Fruit fly (Drosophila melanogaster) whole organism, embryonic: ENCODE measurements around the gene SclB.

ENCODE experiments used
- Blimp-1 ChIP-seq: fragments of 200-800 bp; sonication (Bioruptor generic); optimal IDR thresholded peaks from 3 replicates; lab custom pipeline; 2018; ENCODE audit warnings: missing biosample characterization, missing genetic modification characterization, mild to moderate bottlenecking, moderate library complexity, missing genetic modification reagents
- CG1024 ChIP-seq: fragments of 200-800 bp; sonication (Bioruptor generic); IDR thresholded peaks from 2 replicates; pipeline ENCODE4 v1.3.6; 2022; ENCODE audit warnings: missing biosample characterization, missing genetic modification characterization
- CG12219 ChIP-seq: fragments of 200-800 bp; sonication (Bioruptor generic); optimal IDR thresholded peaks from 3 replicates; lab custom pipeline; 2018; ENCODE audit warnings: missing biosample characterization, mild to moderate bottlenecking, missing genetic modification characterization
- CG13296 ChIP-seq: fragments of 200-800 bp; sonication (Bioruptor generic); optimal IDR thresholded peaks from 3 replicates; lab custom pipeline; 2018; ENCODE audit warnings: missing biosample characterization, mild to moderate bottlenecking, missing genetic modification characterization
- CG2129 ChIP-seq: fragments of 200-800 bp; sonication (Bioruptor generic); IDR thresholded peaks from 2 replicates; pipeline ENCODE4 v1.3.6; 2022; ENCODE audit warnings: missing biosample characterization, missing genetic modification characterization; ENCODE audit not compliant: partially characterized antibody
- CG2199 ChIP-seq: fragments of 200-800 bp; sonication (Bioruptor generic); IDR thresholded peaks from 3 replicates; pipeline ENCODE4 v1.3.6; 2022; ENCODE audit warnings: missing biosample characterization, missing genetic modification characterization
- CG30403 ChIP-seq: fragments of 200-800 bp; sonication (Bioruptor generic); optimal IDR thresholded peaks from 3 replicates; lab custom pipeline; 2016; ENCODE audit warnings: missing biosample characterization, missing genetic modification characterization
- CG3726 ChIP-seq: fragments of 200-800 bp; sonication (Bioruptor generic); IDR thresholded peaks from 3 replicates; pipeline ENCODE4, ENCODE4 v1.3.6; 2022; ENCODE audit warnings: missing biosample characterization, missing genetic modification characterization
- CG4854 ChIP-seq: fragments of 200-800 bp; sonication (Bioruptor generic); optimal IDR thresholded peaks from 2 replicates; lab custom pipeline; 2016; ENCODE audit warnings: missing biosample characterization, missing genetic modification characterization, inconsistent platforms
- CG6175 ChIP-seq: fragments of 200-800 bp; sonication (Bioruptor generic); IDR thresholded peaks from 3 replicates; pipeline ENCODE4 v1.3.6; 2022; ENCODE audit warnings: missing biosample characterization, missing genetic modification characterization
- CG6689 ChIP-seq: fragments of 200-800 bp; sonication (Bioruptor generic); IDR thresholded peaks from 2 replicates; pipeline ENCODE4 v1.3.6; 2022; ENCODE audit warnings: missing biosample characterization, missing genetic modification characterization
- CG7357 ChIP-seq: fragments of 200-800 bp; sonication (Bioruptor generic); IDR thresholded peaks from 3 replicates; pipeline ENCODE4 v1.3.6; 2022; ENCODE audit warnings: missing biosample characterization, missing genetic modification characterization
- CG7372 ChIP-seq: fragments of 200-800 bp; sonication (Bioruptor generic); IDR thresholded peaks from 2 replicates; pipeline ENCODE4 v1.3.6; 2022; ENCODE audit warnings: missing biosample characterization, missing genetic modification characterization
- CG7987 ChIP-seq: fragments of 200-800 bp; sonication (Bioruptor generic); optimal IDR thresholded peaks from 2 replicates; lab custom pipeline; 2018; ENCODE audit warnings: missing biosample characterization, mild to moderate bottlenecking, missing genetic modification characterization, moderate library complexity
- CG8478 ChIP-seq: fragments of >200 bp; optimal IDR thresholded peaks from 2 replicates; lab custom pipeline; 2018
- CG9817 ChIP-seq: fragments of 200-800 bp; sonication (Bioruptor generic); optimal IDR thresholded peaks from 2 replicates; lab custom pipeline; 2018; ENCODE audit warnings: missing biosample characterization, mild to moderate bottlenecking, missing genetic modification characterization, moderate library complexity
- CG9876 ChIP-seq: fragments of 200-800 bp; sonication (Bioruptor generic); optimal IDR thresholded peaks from 2 replicates; lab custom pipeline; 2016; ENCODE audit warnings: missing biosample characterization, missing genetic modification characterization
- Dbx ChIP-seq: fragments of 200-800 bp; sonication (Bioruptor generic); IDR thresholded peaks from 3 replicates; pipeline ENCODE4 v1.3.6; 2022; ENCODE audit warnings: missing biosample characterization, missing genetic modification characterization
- Elba2 ChIP-seq: fragments of 200-800 bp; sonication (Bioruptor generic); optimal IDR thresholded peaks from 3 replicates; lab custom pipeline; 2016; ENCODE audit warnings: missing biosample characterization, missing genetic modification characterization
- Ets65A ChIP-seq: fragments of 200-800 bp; sonication (Bioruptor generic); peaks from one replicate; lab custom pipeline; 2016; ENCODE audit warnings: missing biosample characterization, missing genetic modification characterization
- Hand ChIP-seq: fragments of 200-800 bp; sonication (Bioruptor generic); optimal IDR thresholded peaks from 2 replicates; lab custom pipeline; 2017; ENCODE audit warnings: mild to moderate bottlenecking, missing biosample characterization, missing genetic modification reagents, missing genetic modification characterization
- Hmr ChIP-seq: fragments of 200-800 bp; sonication (Bioruptor generic); optimal IDR thresholded peaks from 3 replicates; lab custom pipeline; 2017; ENCODE audit warnings: mild to moderate bottlenecking, missing biosample characterization, missing genetic modification reagents, missing genetic modification characterization
- Hr78 ChIP-seq, 2 experiments: fragments of 200-800 bp in 1 of 2; fragments of >200 bp in 1 of 2; sonication (Bioruptor generic) in 1 of 2; optimal IDR thresholded peaks; 2 replicates each; lab custom pipeline; 2017 to 2019; ENCODE audit warnings: missing biosample characterization in 2 of 2, missing genetic modification characterization in 2 of 2, mild to moderate bottlenecking in 1 of 2, moderate library complexity in 1 of 2
- MTF-1 ChIP-seq: fragments of 200-800 bp; sonication (Bioruptor generic); optimal IDR thresholded peaks from 2 replicates; lab custom pipeline; 2018; ENCODE audit warnings: missing biosample characterization, mild to moderate bottlenecking, missing genetic modification characterization, borderline replicate concordance
- Med ChIP-seq: fragments of 200-800 bp; sonication (Bioruptor generic); peaks from one replicate; lab custom pipeline; 2016; ENCODE audit warnings: missing biosample characterization, missing genetic modification characterization, mild to moderate bottlenecking, inconsistent platforms, moderate library complexity
- Ravus ChIP-seq: fragments of 200-800 bp; sonication (Bioruptor generic); IDR thresholded peaks from 2 replicates; pipeline ENCODE4 v1.3.6; 2022; ENCODE audit warnings: missing biosample characterization, missing genetic modification characterization
- Rx ChIP-seq: fragments of 200-800 bp; sonication (Bioruptor generic); IDR thresholded peaks from 2 replicates; pipeline ENCODE4 v1.3.6; 2022; ENCODE audit warnings: missing biosample characterization, missing genetic modification characterization
- al ChIP-seq: fragments of 200-800 bp; sonication (Bioruptor generic); IDR thresholded peaks from 2 replicates; pipeline ENCODE4 v1.3.6; 2022; ENCODE audit warnings: missing biosample characterization, missing genetic modification characterization
- crp ChIP-seq, 2 experiments: fragments of 200-800 bp; sonication (Bioruptor generic); optimal IDR thresholded peaks; 2 replicates in 1 of 2; 3 replicates in 1 of 2; lab custom pipeline; 2017; ENCODE audit warnings: missing biosample characterization in 2 of 2, missing genetic modification characterization in 2 of 2, mild to moderate bottlenecking in 1 of 2, moderate library complexity in 1 of 2
- dan ChIP-seq: fragments of 200-800 bp; sonication (Bioruptor generic); IDR thresholded peaks from 2 replicates; pipeline ENCODE4 v1.3.6; 2022; ENCODE audit warnings: missing biosample characterization, missing genetic modification characterization
- dysf ChIP-seq: fragments of 200-800 bp; sonication (Bioruptor generic); IDR thresholded peaks from 3 replicates; pipeline ENCODE4 v1.3.6; 2022; ENCODE audit warnings: missing biosample characterization, missing genetic modification characterization
- esg ChIP-seq: fragments of 200-800 bp; sonication (Bioruptor generic); conservative IDR thresholded peaks from 2 replicates; pipeline ENCODE4 v1.3.6; 2022; ENCODE audit warnings: missing biosample characterization, missing genetic modification characterization
- fd96Cb ChIP-seq: fragments of 200-800 bp; sonication (Bioruptor generic); optimal IDR thresholded peaks from 2 replicates; lab custom pipeline; 2018; ENCODE audit warnings: missing biosample characterization, mild to moderate bottlenecking, missing genetic modification characterization, moderate library complexity
- grn ChIP-seq: fragments of 200-800 bp; sonication (Bioruptor generic); optimal IDR thresholded peaks from 3 replicates; lab custom pipeline; 2017; ENCODE audit warnings: missing biosample characterization, missing genetic modification characterization
- gro ChIP-seq: fragments of 200-800 bp; sonication (Bioruptor generic); optimal IDR thresholded peaks from 2 replicates; lab custom pipeline; 2016; ENCODE audit warnings: missing biosample characterization, missing genetic modification characterization
- hb ChIP-seq: fragments of 200-800 bp; sonication (Bioruptor generic); IDR thresholded peaks from 3 replicates; pipeline ENCODE4 v1.3.6; 2022; ENCODE audit warnings: missing biosample characterization, missing genetic modification characterization; ENCODE audit not compliant: partially characterized antibody
- lab ChIP-seq: fragments of 200-800 bp; sonication (Bioruptor generic); optimal IDR thresholded peaks from 3 replicates; lab custom pipeline; 2017; ENCODE audit warnings: missing biosample characterization, missing genetic modification characterization, mild to moderate bottlenecking, moderate library complexity, missing genetic modification reagents
- lbe ChIP-seq: fragments of 200-800 bp; sonication (Bioruptor generic); optimal IDR thresholded peaks from 2 replicates; lab custom pipeline; 2016; ENCODE audit warnings: missing biosample characterization, mild to moderate bottlenecking, missing genetic modification characterization
- maf-S ChIP-seq: fragments of 200-800 bp; sonication (Bioruptor generic); optimal IDR thresholded peaks from 2 replicates; lab custom pipeline; 2016; ENCODE audit warnings: missing biosample characterization, missing genetic modification characterization
- mld ChIP-seq: fragments of 200-800 bp; sonication (Bioruptor generic); IDR thresholded peaks from 3 replicates; pipeline ENCODE4 v1.3.6; 2022; ENCODE audit warnings: missing biosample characterization, missing genetic modification characterization; ENCODE audit not compliant: partially characterized antibody
- odd ChIP-seq: fragments of 200-800 bp; sonication (Bioruptor generic); optimal IDR thresholded peaks from 2 replicates; lab custom pipeline; 2017; ENCODE audit warnings: missing biosample characterization, mild to moderate bottlenecking, missing genetic modification characterization
- org-1 ChIP-seq: fragments of 200-800 bp; sonication (Bioruptor generic); optimal IDR thresholded peaks from 2 replicates; lab custom pipeline; 2017; ENCODE audit warnings: missing biosample characterization, missing genetic modification characterization
- otp ChIP-seq: fragments of 200-800 bp; sonication (Bioruptor generic); IDR thresholded peaks from 3 replicates; pipeline ENCODE4, ENCODE4 v1.3.6; 2022; ENCODE audit warnings: missing biosample characterization, missing genetic modification characterization
- pb ChIP-seq: fragments of 200-800 bp; sonication (Bioruptor generic); optimal IDR thresholded peaks from 3 replicates; lab custom pipeline; 2016; ENCODE audit warnings: missing biosample characterization, missing genetic modification characterization
- ro ChIP-seq: fragments of 200-800 bp; sonication (Bioruptor generic); IDR thresholded peaks from 2 replicates; pipeline ENCODE4 v1.3.6; 2022; ENCODE audit warnings: missing biosample characterization, missing genetic modification characterization
- sd ChIP-seq: fragments of 200-800 bp; sonication (Bioruptor generic); optimal IDR thresholded peaks from 3 replicates; lab custom pipeline; 2018; ENCODE audit warnings: missing biosample characterization, mild to moderate bottlenecking, missing genetic modification characterization, moderate library complexity
- sens ChIP-seq: fragments of 200-800 bp; sonication (Bioruptor generic); peaks from one replicate; lab custom pipeline; 2016; ENCODE audit warnings: missing biosample characterization, missing genetic modification characterization
- so ChIP-seq: fragments of 200-800 bp; sonication (Bioruptor generic); IDR thresholded peaks from 3 replicates; pipeline ENCODE4 v1.3.6; 2022; ENCODE audit warnings: missing biosample characterization, missing genetic modification characterization
- sug ChIP-seq: fragments of 200-800 bp; optimal IDR thresholded peaks from 2 replicates; lab custom pipeline; 2019; ENCODE audit warnings: missing biosample characterization, mild to moderate bottlenecking, missing genetic modification characterization, moderate library complexity
- tap ChIP-seq: fragments of 200-800 bp; optimal IDR thresholded peaks from 3 replicates; lab custom pipeline; 2019; ENCODE audit warnings: missing biosample characterization, mild to moderate bottlenecking, missing genetic modification characterization, moderate library complexity
- vvl ChIP-seq: fragments of 200-800 bp; sonication (Bioruptor generic); IDR thresholded peaks from 2 replicates; pipeline ENCODE4 v1.3.6; 2022; ENCODE audit warnings: missing biosample characterization, missing genetic modification characterization

Gene SclB

DNA sequence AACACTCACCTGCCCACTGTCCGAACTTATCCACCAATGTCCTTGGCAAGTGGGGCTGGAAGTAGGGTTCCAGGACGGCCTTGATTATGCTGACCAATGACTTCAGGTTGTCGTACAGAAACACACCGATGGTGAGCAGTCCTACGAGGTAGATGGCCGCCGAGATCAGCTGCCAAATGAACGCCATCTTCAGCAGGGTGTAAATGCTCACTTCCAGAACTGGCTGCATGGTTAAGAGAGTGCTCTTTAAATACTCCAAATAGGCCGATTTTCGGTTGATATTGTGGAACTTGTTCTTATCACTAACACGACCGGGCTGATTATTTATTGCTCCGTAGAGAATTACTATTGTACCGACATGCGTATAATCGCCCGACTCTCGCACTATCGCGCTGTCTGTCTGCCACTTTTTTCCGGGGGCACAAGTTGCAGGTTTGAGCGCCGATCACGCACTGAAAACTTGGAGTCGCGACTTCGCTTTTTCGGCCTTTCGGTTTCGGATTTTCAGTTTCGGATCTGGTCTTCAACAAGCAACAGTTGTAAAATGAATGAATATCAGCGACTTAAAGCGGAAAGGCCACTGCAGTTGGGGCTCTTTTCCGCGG lies 9.1 kb downstream of the SclB start (continued):
- TF ChIP-seq CG9876 (GFP tag; lab: Kevin White, UChicago) (no peak), CG30403 (GFP tag; lab: Kevin White, UChicago) (no peak), sens (GFP tag; lab: Kevin White, UChicago) (peak; percentile 47), maf-S (GFP tag; lab: Kevin White, UChicago) (no peak), sug (tag; lab: Kevin White, UChicago) (peak; percentile 76), CG12219 (GFP tag; lab: Kevin White, UChicago) (no peak), grn (GFP tag; lab: Kevin White, UChicago) (peak; percentile 21), Hr78 (GFP tag; optimal IDR thresholded peaks at IDR 0.05; lab: Kevin White, UChicago) (peak in 1 of 2 experiments; percentile 14), CG2129 (no peak), pb (no peak), ro (GFP tag; lab: Robert Waterston, UW) (no peak), Med (GFP tag; lab: Kevin White, UChicago) (peak; percentile 73), org-1 (GFP tag; lab: Kevin White, UChicago) (no peak), fd96Cb (tag; lab: Kevin White, UChicago) (no peak), Hand (GFP tag; lab: Kevin White, UChicago) (no peak), CG8478 (lab: Kevin White, UChicago) (no peak), CG6689 (GFP tag; lab: Robert Waterston, UW) (no peak), CG1024 (GFP tag; lab: Robert Waterston, UW) (no peak), lab (GFP tag; lab: Kevin White, UChicago) (peak; percentile 39), so (GFP tag; lab: Robert Waterston, UW) (no peak), tap (tag; lab: Kevin White, UChicago) (no peak), Ets65A (GFP tag; lab: Kevin White, UChicago) (peak; percentile 17), al (GFP tag; lab: Robert Waterston, UW) (no peak), dysf (GFP tag; lab: Robert Waterston, UW) (no peak; the same call in 2 of the 3 replicates), mld (no peak), otp (GFP tag; lab: Robert Waterston, UW) (no peak), Dbx (GFP tag; lab: Robert Waterston, UW) (no peak), CG6175 (GFP tag; lab: Robert Waterston, UW) (peak; percentile 88; the same call in 2 of the 3 replicates), dan (GFP tag; lab: Robert Waterston, UW) (no peak), CG7987 (GFP tag; lab: Kevin White, UChicago) (peak; percentile 5), lbe (no peak), hb (GFP tag; lab: Robert Waterston, UW) (no peak), crp (GFP tag; optimal IDR thresholded peaks at IDR 0.05; lab: Kevin White, UChicago) (no peak), esg (no peak), CG2199 (GFP tag; lab: Robert Waterston, UW) (peak; percentile 93), CG4854 (no peak), sd (no peak), CG7357 (GFP tag; lab: Robert Waterston, UW) (no peak), MTF-1 (no peak), CG9817 (tag; lab: Kevin White, UChicago) (no peak), vvl (GFP tag; lab: Robert Waterston, UW) (no peak), Elba2 (GFP tag; lab: Kevin White, UChicago) (no peak), Blimp-1 (GFP tag; lab: Kevin White, UChicago) (no peak), CG3726 (no peak), CG7372 (GFP tag; lab: Robert Waterston, UW) (no peak), Hmr (GFP tag; lab: Kevin White, UChicago) (no peak), Ravus (GFP tag; lab: Robert Waterston, UW) (no peak), gro (GFP tag; lab: Kevin White, UChicago) (no peak), Rx (GFP tag; lab: Robert Waterston, UW) (no peak), odd (GFP tag; lab: Kevin White, UChicago) (peak; percentile 51), CG13296 (peak; percentile 39)
